Worm (Caenorhabditis elegans) whole organism, L3 larva: Measurements from ENCODE around the gene nspb-6.

Experiments used
- ceh-82 ChIP-seq: fragments of 150-350 bp; optimal IDR thresholded peaks from 2 replicates; lab custom pipeline; 2014; ENCODE audit warnings: missing biosample characterization, missing genetic modification characterization
- fkh-2 ChIP-seq: fragments of 150-350 bp; optimal IDR thresholded peaks from 2 replicates; lab custom pipeline; 2014; ENCODE audit warnings: missing biosample characterization, missing genetic modification reagents, missing genetic modification characterization
- nhr-11 ChIP-seq: fragments of 150-350 bp; optimal IDR thresholded peaks from 2 replicates; lab custom pipeline; 2014; ENCODE audit warnings: missing biosample characterization, missing genetic modification characterization
- nhr-28 ChIP-seq: fragments of 150-350 bp; optimal IDR thresholded peaks from 2 replicates; lab custom pipeline; 2014; ENCODE audit warnings: missing biosample characterization, missing genetic modification characterization
- snpc-4 ChIP-seq: fragments of 150-350 bp; optimal IDR thresholded peaks from 2 replicates; lab custom pipeline; 2014; ENCODE audit warnings: missing biosample characterization, missing genetic modification characterization
- zag-1 ChIP-seq: fragments of 150-350 bp; optimal IDR thresholded peaks from 2 replicates; lab custom pipeline; 2014; ENCODE audit warnings: missing biosample characterization, missing genetic modification characterization
- ztf-11 ChIP-seq: fragments of 150-350 bp; optimal IDR thresholded peaks from 2 replicates; lab custom pipeline; 2014; ENCODE audit warnings: missing biosample characterization, missing genetic modification characterization

DNA sequence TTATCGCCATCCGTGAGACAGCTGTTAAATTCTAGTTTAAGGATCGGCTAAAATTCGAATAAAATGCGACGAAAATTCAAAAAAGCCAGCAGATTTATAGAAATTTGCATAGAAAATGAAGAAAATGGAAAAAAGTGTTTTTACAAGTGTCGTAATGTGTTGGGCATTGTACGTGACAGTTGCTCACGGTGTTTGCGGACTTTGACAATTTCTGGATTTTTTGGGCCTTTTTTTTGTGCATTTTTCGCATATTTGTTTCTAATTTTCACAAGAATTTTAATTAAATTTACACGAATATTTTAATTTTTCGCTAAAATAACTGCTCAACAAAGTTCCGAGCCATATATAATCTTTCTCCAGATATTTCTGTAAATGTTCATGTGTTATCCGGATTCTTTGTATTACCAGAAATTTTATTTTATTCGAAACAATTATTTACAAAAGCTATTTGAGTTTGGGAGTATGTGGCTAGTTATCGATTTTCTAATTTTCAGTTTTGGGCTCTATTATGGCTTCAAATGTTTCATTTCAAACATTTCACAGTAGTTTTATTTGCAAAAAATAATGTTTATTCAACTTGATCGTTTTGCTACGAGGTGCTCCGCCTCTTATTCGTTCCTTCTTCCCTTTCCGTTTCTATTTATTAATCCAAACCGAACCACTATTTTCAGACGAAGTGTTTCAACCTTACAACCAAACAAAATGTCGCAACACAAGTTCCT, 47.1 kb upstream of the nspb-6 start, which contains the start of gene sams-3:
- TF ChIP-seq snpc-4 (tag; lab: Kevin White, UChicago): no peak
- TF ChIP-seq nhr-11: no peak
- TF ChIP-seq ceh-82 (tag; lab: Kevin White, UChicago): no peak
- no peak for TF ChIP-seq nhr-28 (tag; lab: Kevin White, UChicago)
- TF ChIP-seq zag-1 (tag; lab: Kevin White, UChicago): no peak
- no peak for TF ChIP-seq fkh-2 (tag; lab: Kevin White, UChicago)
- no peak for TF ChIP-seq ztf-11 (tag; lab: Kevin White, UChicago)
